Fruit fly (Drosophila melanogaster) whole organism, embryonic: ENCODE measurements around the gene NijB.

Source experiments
- Ada2b ChIP-seq: fragments of 200-800 bp; sonication (Bioruptor generic); IDR thresholded peaks from 2 replicates; pipeline ENCODE4 v1.3.6; 2022; ENCODE audit warnings: missing biosample characterization, missing genetic modification characterization
- Atf-2 ChIP-seq: fragments of 200-800 bp; sonication (Bioruptor generic); optimal IDR thresholded peaks from 2 replicates; lab custom pipeline; 2016; ENCODE audit warnings: missing biosample characterization, missing genetic modification characterization
- B-H2 ChIP-seq: fragments of 200-800 bp; sonication (Bioruptor generic); optimal IDR thresholded peaks from 2 replicates; lab custom pipeline; 2018; ENCODE audit warnings: missing biosample characterization, mild to moderate bottlenecking, missing genetic modification characterization
- Bdp1 ChIP-seq: fragments of 200-800 bp; sonication (Bioruptor generic); optimal IDR thresholded peaks from 3 replicates; lab custom pipeline; 2016; ENCODE audit warnings: missing biosample characterization, missing genetic modification characterization
- BtbVII ChIP-seq: fragments of 200-800 bp; sonication (Bioruptor generic); optimal IDR thresholded peaks from 3 replicates; lab custom pipeline; 2017; ENCODE audit warnings: missing biosample characterization, mild to moderate bottlenecking, missing genetic modification characterization
- CG10462 ChIP-seq: fragments of 200-800 bp; sonication (Bioruptor generic); optimal IDR thresholded peaks from 2 replicates; lab custom pipeline; 2016; ENCODE audit warnings: missing biosample characterization, missing genetic modification characterization
- CG12155 ChIP-seq: fragments of 200-800 bp; sonication (Bioruptor generic); optimal IDR thresholded peaks from 3 replicates; lab custom pipeline; 2016; ENCODE audit warnings: missing biosample characterization, missing genetic modification characterization
- CG14050 ChIP-seq: fragments of 200-800 bp; sonication (Bioruptor generic); IDR thresholded peaks from 3 replicates; pipeline ENCODE4 v1.3.6; 2022; ENCODE audit warnings: missing biosample characterization, missing genetic modification characterization
- CG15269 ChIP-seq: fragments of 200-800 bp; sonication (Bioruptor generic); optimal IDR thresholded peaks from 2 replicates; lab custom pipeline; 2018; ENCODE audit warnings: missing biosample characterization, mild to moderate bottlenecking, missing genetic modification characterization, moderate library complexity
- CG15479 ChIP-seq: fragments of 200-800 bp; sonication (Bioruptor generic); optimal IDR thresholded peaks from 3 replicates; lab custom pipeline; 2019; ENCODE audit warnings: missing biosample characterization, mild to moderate bottlenecking, missing genetic modification characterization, moderate library complexity
- CG2199 ChIP-seq: fragments of 200-800 bp; sonication (Bioruptor generic); IDR thresholded peaks from 3 replicates; pipeline ENCODE4 v1.3.6; 2022; ENCODE audit warnings: missing biosample characterization, missing genetic modification characterization
- CG32772 ChIP-seq: fragments of 200-800 bp; sonication (Bioruptor generic); IDR thresholded peaks from 2 replicates; pipeline ENCODE4 v1.3.6; 2022; ENCODE audit warnings: missing biosample characterization, missing genetic modification characterization
- CG34376 ChIP-seq: fragments of 200-800 bp; sonication (Bioruptor generic); optimal IDR thresholded peaks from 2 replicates; lab custom pipeline; 2018; ENCODE audit warnings: missing biosample characterization, mild to moderate bottlenecking, missing genetic modification characterization
- CG4707 ChIP-seq: fragments of 200-800 bp; sonication (Bioruptor generic); optimal IDR thresholded peaks from 2 replicates; lab custom pipeline; 2018; ENCODE audit warnings: missing biosample characterization, mild to moderate bottlenecking, missing genetic modification characterization, moderate library complexity
- CG7357 ChIP-seq: fragments of 200-800 bp; sonication (Bioruptor generic); IDR thresholded peaks from 3 replicates; pipeline ENCODE4 v1.3.6; 2022; ENCODE audit warnings: missing biosample characterization, missing genetic modification characterization
- CG7963 ChIP-seq: fragments of 200-800 bp; sonication (Bioruptor generic); IDR thresholded peaks from 3 replicates; pipeline ENCODE4 v1.3.6; 2022; ENCODE audit warnings: missing biosample characterization, missing genetic modification characterization; ENCODE audit not compliant: partially characterized antibody
- CG8290 ChIP-seq, 3 experiments: fragments of 200-800 bp; sonication (Bioruptor generic); optimal IDR thresholded peaks; 2 replicates each; lab custom pipeline; 2016 to 2019; ENCODE audit warnings: missing biosample characterization in 3 of 3, missing genetic modification characterization in 3 of 3, mild to moderate bottlenecking in 2 of 3, moderate library complexity in 1 of 3
- CG9215 ChIP-seq: fragments of 200-800 bp; sonication (Bioruptor generic); IDR thresholded peaks from 2 replicates; pipeline ENCODE4 v1.3.6; 2022; ENCODE audit warnings: missing biosample characterization, missing genetic modification characterization
- D ChIP-seq, 2 experiments: fragments of 200-800 bp in 1 of 2; fragments of >200 bp in 1 of 2; sonication (Bioruptor generic) in 1 of 2; optimal IDR thresholded peaks; 2 replicates in 1 of 2; 3 replicates in 1 of 2; lab custom pipeline; 2017; ENCODE audit warnings: mild to moderate bottlenecking in 1 of 2, missing biosample characterization in 1 of 2, missing genetic modification characterization in 1 of 2, missing genetic modification reagents in 1 of 2
- Doc2 ChIP-seq: fragments of 200-800 bp; sonication (Bioruptor generic); IDR thresholded peaks from 2 replicates; pipeline ENCODE4 v1.3.6; 2022; ENCODE audit warnings: missing biosample characterization, missing genetic modification characterization
- Doc3 ChIP-seq: fragments of 200-800 bp; sonication (Bioruptor generic); IDR thresholded peaks from 3 replicates; pipeline ENCODE4 v1.3.6; 2022; ENCODE audit warnings: missing biosample characterization, missing genetic modification characterization; ENCODE audit not compliant: partially characterized antibody
- Fer3 ChIP-seq: fragments of 200-800 bp; sonication (Bioruptor generic); optimal IDR thresholded peaks from 2 replicates; lab custom pipeline; 2018; ENCODE audit warnings: missing biosample characterization, mild to moderate bottlenecking, missing genetic modification characterization, moderate library complexity
- Gug ChIP-seq: fragments of 200-800 bp; sonication (Bioruptor generic); IDR thresholded peaks from 4 replicates; pipeline ENCODE4 v1.3.6; 2022; ENCODE audit warnings: missing biosample characterization, missing genetic modification characterization
- Mes4 ChIP-seq: fragments of 200-800 bp; sonication (Bioruptor generic); optimal IDR thresholded peaks from 2 replicates; lab custom pipeline; 2016; ENCODE audit warnings: missing biosample characterization, missing genetic modification characterization
- Oaz ChIP-seq: fragments of 200-800 bp; sonication (Bioruptor generic); IDR thresholded peaks from 2 replicates; pipeline ENCODE4 v1.3.6; 2022; ENCODE audit warnings: missing biosample characterization, missing genetic modification characterization
- Scr ChIP-seq: fragments of 200-800 bp; sonication (Bioruptor generic); IDR thresholded peaks from 2 replicates; pipeline ENCODE4 v1.3.6; 2022; ENCODE audit warnings: missing biosample characterization, missing genetic modification characterization; ENCODE audit not compliant: partially characterized antibody
- Xrp1 ChIP-seq: fragments of 200-800 bp; sonication (Bioruptor generic); IDR thresholded peaks from 2 replicates; pipeline ENCODE4 v1.3.6; 2022; ENCODE audit warnings: missing biosample characterization, missing genetic modification characterization
- al ChIP-seq: fragments of 200-800 bp; sonication (Bioruptor generic); IDR thresholded peaks from 2 replicates; pipeline ENCODE4 v1.3.6; 2022; ENCODE audit warnings: missing biosample characterization, missing genetic modification characterization
- bab2 ChIP-seq: fragments of 200-800 bp; sonication (Bioruptor generic); optimal IDR thresholded peaks from 2 replicates; lab custom pipeline; 2016; ENCODE audit warnings: missing biosample characterization, missing genetic modification characterization
- bbx ChIP-seq: fragments of 200-800 bp; sonication (Bioruptor generic); IDR thresholded peaks from 2 replicates; pipeline ENCODE4 v1.3.6; 2022; ENCODE audit warnings: missing biosample characterization, missing genetic modification characterization; ENCODE audit not compliant: partially characterized antibody
- cas ChIP-seq: fragments of 200-800 bp; sonication (Bioruptor generic); IDR thresholded peaks from 2 replicates; pipeline ENCODE4 v1.3.6; 2022; ENCODE audit warnings: missing biosample characterization, missing genetic modification characterization
- caup ChIP-seq: fragments of 200-800 bp; sonication (Bioruptor generic); optimal IDR thresholded peaks from 3 replicates; lab custom pipeline; 2017; ENCODE audit warnings: missing biosample characterization, mild to moderate bottlenecking, missing genetic modification characterization, moderate library complexity; ENCODE audit not compliant: severe bottlenecking
- dan ChIP-seq: fragments of 200-800 bp; sonication (Bioruptor generic); IDR thresholded peaks from 2 replicates; pipeline ENCODE4 v1.3.6; 2022; ENCODE audit warnings: missing biosample characterization, missing genetic modification characterization
- emc ChIP-seq: fragments of 200-800 bp; sonication (Bioruptor generic); optimal IDR thresholded peaks from 2 replicates; lab custom pipeline; 2016; ENCODE audit warnings: missing biosample characterization, missing genetic modification characterization
- en ChIP-seq: fragments of 200-800 bp; sonication (Bioruptor generic); optimal IDR thresholded peaks from 2 replicates; lab custom pipeline; 2016; ENCODE audit warnings: missing biosample characterization, missing genetic modification characterization
- exex ChIP-seq: fragments of 200-800 bp; sonication (Bioruptor generic); optimal IDR thresholded peaks from 4 replicates; lab custom pipeline; 2018; ENCODE audit warnings: missing biosample characterization, mild to moderate bottlenecking, missing genetic modification characterization, moderate library complexity
- lbe ChIP-seq: fragments of 200-800 bp; sonication (Bioruptor generic); optimal IDR thresholded peaks from 2 replicates; lab custom pipeline; 2016; ENCODE audit warnings: missing biosample characterization, mild to moderate bottlenecking, missing genetic modification characterization
- maf-S ChIP-seq: fragments of 200-800 bp; sonication (Bioruptor generic); optimal IDR thresholded peaks from 2 replicates; lab custom pipeline; 2016; ENCODE audit warnings: missing biosample characterization, missing genetic modification characterization
- nmo ChIP-seq: fragments of 200-800 bp; sonication (Bioruptor generic); optimal IDR thresholded peaks from 2 replicates; lab custom pipeline; 2018; ENCODE audit warnings: missing biosample characterization, mild to moderate bottlenecking, missing genetic modification characterization, moderate library complexity
- pan ChIP-seq, 4 experiments: fragments of >200 bp in 3 of 4; fragments of 200-800 bp in 1 of 4; sonication (Bioruptor generic) in 1 of 4; optimal IDR thresholded peaks in 3 of 4; IDR thresholded peaks in 1 of 4; 2 replicates each; pipeline versions ENCODE4 v1.3.6 to Lab custom; 2017 to 2022; ENCODE audit warnings: missing biosample characterization in 2 of 4, missing genetic modification characterization in 2 of 4, mixed read lengths in 1 of 4
- seq ChIP-seq: fragments of 200-800 bp; sonication (Bioruptor generic); IDR thresholded peaks from 2 replicates; pipeline ENCODE4 v1.3.6; 2022; ENCODE audit warnings: missing biosample characterization, missing genetic modification characterization
- shn ChIP-seq: fragments of 200-800 bp; sonication (Bioruptor generic); optimal IDR thresholded peaks from 3 replicates; lab custom pipeline; 2016; ENCODE audit warnings: missing biosample characterization, missing genetic modification characterization
- sr ChIP-seq: fragments of 200-800 bp; sonication (Bioruptor generic); IDR thresholded peaks from 3 replicates; pipeline ENCODE4 v1.3.6; 2022; ENCODE audit warnings: missing biosample characterization, missing genetic modification characterization
- ssp ChIP-seq: fragments of 200-800 bp; sonication (Bioruptor generic); IDR thresholded peaks from 2 replicates; pipeline ENCODE4 v1.3.6; 2022; ENCODE audit warnings: missing biosample characterization, missing genetic modification characterization
- sug ChIP-seq: fragments of 200-800 bp; optimal IDR thresholded peaks from 2 replicates; lab custom pipeline; 2019; ENCODE audit warnings: missing biosample characterization, mild to moderate bottlenecking, missing genetic modification characterization, moderate library complexity
- toy ChIP-seq: fragments of 200-800 bp; sonication (Bioruptor generic); IDR thresholded peaks from 2 replicates; pipeline ENCODE4 v1.3.6; 2022; ENCODE audit warnings: missing biosample characterization, missing genetic modification characterization
- vnd ChIP-seq: fragments of 200-800 bp; sonication (Bioruptor generic); IDR thresholded peaks from 3 replicates; pipeline ENCODE4 v1.3.6; 2022; ENCODE audit warnings: missing biosample characterization, missing genetic modification characterization; ENCODE audit not compliant: partially characterized antibody
- wor ChIP-seq: fragments of 200-800 bp; sonication (Bioruptor generic); IDR thresholded peaks from 2 replicates; pipeline ENCODE4 v1.3.6; 2022; ENCODE audit warnings: missing biosample characterization, missing genetic modification characterization

NijB gene

DNA sequence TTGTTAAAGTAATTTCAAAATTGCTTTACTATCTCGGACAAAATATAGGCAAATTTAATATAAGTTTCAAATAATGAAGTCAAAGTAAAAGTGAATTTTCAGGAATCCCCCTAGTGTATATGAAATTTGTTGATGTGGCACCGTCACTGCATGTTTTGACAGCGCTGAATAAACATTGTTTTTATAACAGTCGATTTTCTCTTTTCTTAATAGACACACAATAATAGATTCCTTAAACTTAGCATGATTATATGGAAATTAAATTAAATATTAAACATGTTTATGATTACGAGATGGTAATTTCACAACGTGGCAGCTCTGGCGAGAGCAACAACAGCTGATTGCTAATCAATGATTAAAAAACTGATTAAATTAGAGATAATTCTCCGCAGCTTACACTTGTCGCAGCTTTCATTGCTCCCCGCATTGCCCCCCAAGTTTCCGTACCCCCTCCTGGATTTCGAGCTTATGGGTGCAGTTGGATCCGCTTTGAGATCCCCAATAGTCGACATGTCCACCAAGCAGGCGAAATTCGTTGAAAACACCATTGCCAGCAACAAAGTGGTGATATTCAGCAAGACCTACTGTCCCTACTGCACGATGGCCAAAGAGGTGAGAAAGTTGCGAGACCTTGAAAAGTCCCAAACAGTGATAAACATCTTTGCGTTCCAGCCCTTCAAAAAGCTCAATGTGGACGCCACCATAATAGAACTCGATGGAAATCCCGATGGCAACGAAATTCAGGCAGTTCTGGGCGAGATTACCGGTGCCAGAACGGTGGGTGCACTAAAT is 23.0 kb upstream of the NijB start, which contains the start of gene Grx1 (continued):
- TF ChIP-seq seq (GFP tag; lab: Robert Waterston, UW) = no peak
- TF ChIP-seq sug = peak; percentile 55
- TF ChIP-seq BtbVII = peak; percentile 67
- TF ChIP-seq nmo (GFP tag; lab: Kevin White, UChicago) = peak; percentile 56
- no peak for TF ChIP-seq Doc3 (GFP tag; lab: Robert Waterston, UW)
- peak; percentile 36 for TF ChIP-seq Atf-2
- TF ChIP-seq cas (GFP tag; lab: Robert Waterston, UW) = no peak
- TF ChIP-seq CG7357 (GFP tag; lab: Robert Waterston, UW) = no peak
- TF ChIP-seq bbx (GFP tag; lab: Robert Waterston, UW) = no peak
- peak; percentile 63 for TF ChIP-seq lbe (GFP tag; lab: Kevin White, UChicago)
- TF ChIP-seq CG2199 = no peak
- TF ChIP-seq Mes4 (GFP tag; lab: Kevin White, UChicago) = peak; percentile 38
- TF ChIP-seq emc = no peak
- no peak for TF ChIP-seq Scr (GFP tag; lab: Robert Waterston, UW)
- peak; percentile 43 for TF ChIP-seq bab2 (GFP tag; lab: Kevin White, UChicago)
- no peak for TF ChIP-seq Oaz (GFP tag; lab: Robert Waterston, UW)
- peak; percentile 52; the same call in 1 of the 2 replicates for TF ChIP-seq ssp
- no peak for TF ChIP-seq Doc2
- TF ChIP-seq CG9215 (GFP tag; lab: Robert Waterston, UW) = no peak
- TF ChIP-seq Ada2b = peak; percentile 40; the same call in 1 of the 2 replicates
- no peak for TF ChIP-seq pan (optimal IDR thresholded peaks at IDR 0.05; lab: Kevin White, UChicago)
- TF ChIP-seq pan (GFP tag; optimal IDR thresholded peaks at IDR 0.05 in 1 of 2, IDR thresholded peaks at IDR 0.05 in 1 of 2) = no peak
- peak; percentile 47 for TF ChIP-seq caup (GFP tag; lab: Kevin White, UChicago)
- TF ChIP-seq toy (GFP tag; lab: Robert Waterston, UW) = no peak
- TF ChIP-seq sr (GFP tag; lab: Robert Waterston, UW) = no peak
- no peak for TF ChIP-seq vnd (GFP tag; lab: Robert Waterston, UW)
- no peak for TF ChIP-seq wor (GFP tag; lab: Robert Waterston, UW)
- TF ChIP-seq CG14050 (GFP tag; lab: Robert Waterston, UW) = peak; percentile 24; the same call in 1 of the 3 replicates
- peak; percentile 54 for TF ChIP-seq CG12155 (GFP tag; lab: Kevin White, UChicago)
- peak; percentile 31 for TF ChIP-seq maf-S
- TF ChIP-seq Fer3 = peak; percentile 48
- no peak for TF ChIP-seq Gug
- TF ChIP-seq en (GFP tag; lab: Kevin White, UChicago) = no peak
- peak; percentile 58 for TF ChIP-seq CG34376 (GFP tag; lab: Kevin White, UChicago)
- peak; percentile 50 for TF ChIP-seq CG8290 (GFP tag; optimal IDR thresholded peaks at IDR 0.05; lab: Kevin White, UChicago)
- peak in 1 of 2 experiments; percentile 35 for TF ChIP-seq CG8290 (tag; optimal IDR thresholded peaks at IDR 0.05; lab: Kevin White, UChicago)
- TF ChIP-seq al (GFP tag; lab: Robert Waterston, UW) = 0 out of 2 replicates have a peak, but pooled peaks have one; percentile 38
- TF ChIP-seq CG15479 (GFP tag; lab: Kevin White, UChicago) = no peak
- no peak for TF ChIP-seq CG10462
- no peak for TF ChIP-seq dan (GFP tag; lab: Robert Waterston, UW)
- TF ChIP-seq D (optimal IDR thresholded peaks at IDR 0.05; lab: Kevin White, UChicago) = no peak
- peak; percentile 47 for TF ChIP-seq D (GFP tag; optimal IDR thresholded peaks at IDR 0.05; lab: Kevin White, UChicago)
- TF ChIP-seq CG32772 = no peak
- TF ChIP-seq shn (GFP tag; lab: Kevin White, UChicago) = no peak
- TF ChIP-seq exex = peak; percentile 58
- TF ChIP-seq Xrp1 (GFP tag; lab: Robert Waterston, UW) = peak; percentile 57
- peak; percentile 75 for TF ChIP-seq CG15269 (tag; lab: Kevin White, UChicago)
- TF ChIP-seq CG4707 = no peak
- no peak for TF ChIP-seq CG7963 (GFP tag; lab: Robert Waterston, UW)
- TF ChIP-seq Bdp1 (GFP tag; lab: Kevin White, UChicago) = peak; percentile 8
- TF ChIP-seq B-H2 (GFP tag; lab: Kevin White, UChicago) = peak; percentile 40
